Fruit fly (Drosophila melanogaster): ENCODE measurements around the gene Fie.

Gene Fie

DNA sequence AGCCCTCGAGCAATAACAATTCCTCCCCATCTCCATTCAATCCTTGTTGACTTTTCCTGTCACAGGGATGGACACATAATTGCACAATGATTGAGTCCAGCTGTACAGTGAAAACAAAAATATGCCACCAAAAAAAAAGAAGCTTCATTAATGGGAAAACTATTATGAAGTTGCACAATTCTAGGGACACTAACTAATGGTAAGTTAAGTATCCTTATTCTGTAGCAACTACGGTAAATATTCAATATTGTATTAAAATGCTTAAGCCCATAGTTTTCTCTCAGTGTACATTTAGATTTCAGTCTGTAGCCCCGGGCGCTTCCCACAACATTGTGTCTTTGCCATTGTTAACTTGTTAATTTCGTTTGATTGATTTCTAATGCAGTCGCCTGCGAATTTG, 17.4 kb upstream of the Fie start:
- peak; percentile 13 for TF ChIP-seq sv (GFP tag; optimal IDR thresholded peaks at IDR 0.05)
- no peak for TF ChIP-seq usp (GFP tag; optimal IDR thresholded peaks at IDR 0.05)

DNA sequence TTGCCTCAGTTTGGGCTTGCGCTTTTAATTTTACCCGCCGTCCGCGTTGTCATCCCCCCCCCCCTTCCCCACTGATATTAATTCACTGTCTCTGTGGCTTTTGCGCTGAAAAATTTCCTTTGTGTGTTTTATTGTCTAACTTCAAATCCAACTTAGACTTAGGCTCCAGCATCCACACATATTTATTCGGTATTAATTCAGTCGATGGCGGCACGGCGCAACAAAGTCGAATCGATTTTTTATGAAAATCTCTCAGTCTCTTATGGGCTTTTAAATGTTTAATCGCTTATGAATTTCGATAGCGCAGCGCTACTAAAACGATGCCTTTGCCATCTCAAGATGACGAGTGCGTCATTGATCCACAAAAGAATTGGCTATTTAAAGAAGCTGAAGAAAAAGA, 16.4 kb upstream of the Fie start:
- TF ChIP-seq dsf (GFP tag; optimal IDR thresholded peaks at IDR 0.05; ENCODE audit: borderline replicate concordance), result no peak
- TF ChIP-seq jim (GFP tag; optimal IDR thresholded peaks at IDR 0.05), result no peak
- no peak for TF ChIP-seq Sp1 (GFP tag; optimal IDR thresholded peaks at IDR 0.05)
- TF ChIP-seq OdsH (GFP tag; optimal IDR thresholded peaks at IDR 0.05), result no peak
- no peak for TF ChIP-seq Rel (GFP tag; optimal IDR thresholded peaks at IDR 0.05)
- no peak for TF ChIP-seq Rel (tag; optimal IDR thresholded peaks at IDR 0.05)
- TF ChIP-seq N (GFP tag; optimal IDR thresholded peaks at IDR 0.05), result no peak

dm6 chr3L:3876861-3877260, 15.5 kb upstream of the Fie start:
- TF ChIP-seq sv (GFP tag; optimal IDR thresholded peaks at IDR 0.05) (no peak), Dfd (GFP tag; optimal IDR thresholded peaks at IDR 0.05) (peak; percentile 67), HLH106 (tag; optimal IDR thresholded peaks at IDR 0.05) (no peak), Rel (GFP tag; optimal IDR thresholded peaks at IDR 0.05) (no peak), Rel (tag; optimal IDR thresholded peaks at IDR 0.05) (no peak), Hr83 (GFP tag; optimal IDR thresholded peaks at IDR 0.05; ENCODE audit: poor library complexity, severe bottlenecking) (no peak), dmrt93B (GFP tag; optimal IDR thresholded peaks at IDR 0.05) (no peak)

- TF ChIP-seq Sp1 (GFP tag; optimal IDR thresholded peaks at IDR 0.05) (peak; percentile 69), CrebA (GFP tag; optimal IDR thresholded peaks at IDR 0.05; ENCODE audit: borderline replicate concordance) (peak; percentile 18), dsf (GFP tag; optimal IDR thresholded peaks at IDR 0.05; ENCODE audit: borderline replicate concordance) (no peak), GATAd (GFP tag; optimal IDR thresholded peaks at IDR 0.05) (no peak), usp (GFP tag; optimal IDR thresholded peaks at IDR 0.05) (no peak), Hnf4 (GFP tag; optimal IDR thresholded peaks at IDR 0.05) (no peak), Dif (GFP tag; optimal IDR thresholded peaks at IDR 0.05; ENCODE audit: partially characterized antibody) (no peak), dl (GFP tag; optimal IDR thresholded peaks at IDR 0.05; ENCODE audit: insufficient read depth in 1 of 2, partially characterized antibody in 2 of 2) (no peak), Myc (optimal IDR thresholded peaks at IDR 0.05) (no peak), Hr78 (GFP tag; optimal IDR thresholded peaks at IDR 0.05) (no peak), h (GFP tag; optimal IDR thresholded peaks at IDR 0.05) (no peak), sv (GFP tag; optimal IDR thresholded peaks at IDR 0.05) (no peak), Abd-B (GFP tag; optimal IDR thresholded peaks at IDR 0.05) (no peak), Dfd (GFP tag; optimal IDR thresholded peaks at IDR 0.05) (no peak), Vsx2 (GFP tag; optimal IDR thresholded peaks at IDR 0.05; ENCODE audit: partially characterized antibody) (no peak), ey (GFP tag; optimal IDR thresholded peaks at IDR 0.05) (no peak), rgr (GFP tag; optimal IDR thresholded peaks at IDR 0.05) (no peak), Rel (GFP tag; optimal IDR thresholded peaks at IDR 0.05) (peak; percentile 57), Rel (tag; optimal IDR thresholded peaks at IDR 0.05) (peak; percentile 38), sage (GFP tag; optimal IDR thresholded peaks at IDR 0.05) (no peak)
These were observed 13.6 kb upstream of the Fie start for dm6 chr3L:3878734-3879310.

DNA sequence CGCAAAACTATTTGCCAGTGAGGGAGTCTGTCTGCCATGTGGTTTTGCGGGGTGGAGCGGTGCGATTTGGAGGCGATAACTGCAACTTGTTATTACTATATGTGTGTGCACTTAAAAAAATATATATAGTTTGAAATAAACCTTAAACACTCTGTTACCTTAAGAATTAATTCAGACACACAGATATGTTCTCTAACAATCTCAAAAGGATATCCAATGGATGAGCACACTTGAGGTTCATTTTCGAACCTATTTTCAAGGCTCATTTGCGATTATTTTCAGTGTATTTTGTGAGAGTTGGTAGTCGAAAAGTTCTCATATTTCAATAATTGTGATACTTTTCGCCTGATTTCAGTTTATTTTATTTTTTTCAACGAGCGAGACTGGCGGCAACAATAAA, 10.3 kb upstream of the Fie start:
- TF ChIP-seq CG9705 (GFP tag; optimal IDR thresholded peaks at IDR 0.05) (no peak), fru (GFP tag; optimal IDR thresholded peaks at IDR 0.05) (no peak), Dfd (GFP tag; optimal IDR thresholded peaks at IDR 0.05) (no peak), Hnf4 (GFP tag; optimal IDR thresholded peaks at IDR 0.05) (no peak), dl (GFP tag; optimal IDR thresholded peaks at IDR 0.05; ENCODE audit: insufficient read depth in 1 of 2, partially characterized antibody in 2 of 2) (no peak), Myc (optimal IDR thresholded peaks at IDR 0.05) (no peak), Vsx2 (GFP tag; optimal IDR thresholded peaks at IDR 0.05; ENCODE audit: partially characterized antibody) (no peak), Abd-B (GFP tag; optimal IDR thresholded peaks at IDR 0.05) (no peak), jim (GFP tag; optimal IDR thresholded peaks at IDR 0.05) (no peak), h (GFP tag; optimal IDR thresholded peaks at IDR 0.05) (no peak), HLH106 (tag; optimal IDR thresholded peaks at IDR 0.05) (no peak)

DNA sequence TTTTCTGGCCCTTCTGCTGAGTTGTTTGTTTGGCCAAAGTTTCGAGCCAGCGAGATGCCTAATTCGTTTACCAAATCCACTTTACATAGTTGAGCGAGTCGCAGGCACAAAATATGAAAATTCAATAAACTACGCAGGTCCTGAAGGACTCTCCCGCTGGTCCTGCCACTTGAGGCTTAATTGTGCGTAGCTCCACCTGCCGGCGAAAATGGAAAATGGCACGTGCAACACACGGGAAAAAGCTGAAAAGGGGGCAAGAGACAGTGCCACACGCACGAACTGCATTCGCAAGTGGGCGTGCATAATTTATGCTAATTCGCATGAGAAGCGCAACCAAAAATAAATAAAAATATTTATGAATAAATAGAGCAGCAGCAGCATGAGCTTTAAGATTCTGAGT, 6.4 kb upstream of the Fie start:
- TF ChIP-seq GATAd (GFP tag; optimal IDR thresholded peaks at IDR 0.05) (no peak), CrebA (GFP tag; optimal IDR thresholded peaks at IDR 0.05; ENCODE audit: borderline replicate concordance) (no peak), Hnf4 (GFP tag; optimal IDR thresholded peaks at IDR 0.05) (no peak), lola (GFP tag; optimal IDR thresholded peaks at IDR 0.05) (no peak), Abd-B (GFP tag; optimal IDR thresholded peaks at IDR 0.05) (no peak), rgr (GFP tag; optimal IDR thresholded peaks at IDR 0.05) (no peak), dmrt93B (GFP tag; optimal IDR thresholded peaks at IDR 0.05) (no peak), jim (GFP tag; optimal IDR thresholded peaks at IDR 0.05) (no peak), pan (optimal IDR thresholded peaks at IDR 0.05) (no peak), Myc (optimal IDR thresholded peaks at IDR 0.05) (no peak), CG32264 (GFP tag; optimal IDR thresholded peaks at IDR 0.05) (no peak), OdsH (GFP tag; optimal IDR thresholded peaks at IDR 0.05) (no peak), sv (GFP tag; optimal IDR thresholded peaks at IDR 0.05) (no peak), sage (GFP tag; optimal IDR thresholded peaks at IDR 0.05) (no peak), Dfd (GFP tag; optimal IDR thresholded peaks at IDR 0.05) (no peak), Hr83 (GFP tag; optimal IDR thresholded peaks at IDR 0.05; ENCODE audit: poor library complexity, severe bottlenecking) (no peak), Rel (GFP tag; optimal IDR thresholded peaks at IDR 0.05) (no peak), Rel (tag; optimal IDR thresholded peaks at IDR 0.05) (no peak), tai (GFP tag; optimal IDR thresholded peaks at IDR 0.05) (no peak), Vsx2 (GFP tag; optimal IDR thresholded peaks at IDR 0.05; ENCODE audit: partially characterized antibody) (no peak)
